Worm (Caenorhabditis elegans) whole organism, late embryonic: ENCODE measurements around the gene unc-22.
A peak's percentile ranks its signal among the peaks of the same experiment; 100 is the strongest.

Source experiments
- K02D7.2 ChIP-seq: sonication (generic microtip); optimal IDR thresholded peaks from 2 replicates; lab custom pipeline; 2017; ENCODE audit warnings: mild to moderate bottlenecking, missing genetic modification characterization, missing compliant biosample characterization
- K09A11.1 ChIP-seq: sonication (generic microtip); optimal IDR thresholded peaks from 2 replicates; lab custom pipeline; 2017; ENCODE audit warnings: antibody characterized with exemption, mild to moderate bottlenecking, missing genetic modification characterization, missing compliant biosample characterization; ENCODE audit not compliant: insufficient read depth
- ahr-1 ChIP-seq: sonication (generic microtip); optimal IDR thresholded peaks from 2 replicates; lab custom pipeline; 2016; ENCODE audit warnings: missing genetic modification characterization, missing compliant biosample characterization
- ama-1 ChIP-seq: fragments of 150-350 bp; optimal IDR thresholded peaks from 2 replicates; lab custom pipeline; 2014
- ceh-19 ChIP-seq: fragments of 200-800 bp; sonication (Bioruptor generic); optimal IDR thresholded peaks from 2 replicates; lab custom pipeline; 2018; ENCODE audit warnings: mild to moderate bottlenecking, missing genetic modification characterization, missing compliant biosample characterization
- ceh-2 ChIP-seq: sonication (generic microtip); optimal IDR thresholded peaks from 2 replicates; lab custom pipeline; 2016; ENCODE audit warnings: missing genotype, missing genetic modification characterization, missing compliant biosample characterization
- ceh-22 ChIP-seq: sonication (generic microtip); optimal IDR thresholded peaks from 2 replicates; lab custom pipeline; 2017; ENCODE audit warnings: missing biosample characterization, missing genetic modification characterization
- ceh-24 ChIP-seq: sonication (generic microtip); optimal IDR thresholded peaks from 2 replicates; lab custom pipeline; 2016; ENCODE audit warnings: mild to moderate bottlenecking, missing genetic modification characterization, missing compliant biosample characterization
- ceh-30 ChIP-seq: fragments of 150-350 bp; optimal IDR thresholded peaks from 2 replicates; lab custom pipeline; 2014; ENCODE audit warnings: missing biosample characterization, missing genetic modification characterization
- ceh-48 ChIP-seq: sonication (generic microtip); optimal IDR thresholded peaks from 2 replicates; lab custom pipeline; 2016; ENCODE audit warnings: missing genetic modification characterization, inconsistent platforms, missing compliant biosample characterization
- ceh-9 ChIP-seq: sonication (generic microtip); optimal IDR thresholded peaks from 2 replicates; lab custom pipeline; 2016; ENCODE audit warnings: mild to moderate bottlenecking, missing genetic modification characterization, inconsistent platforms, missing compliant biosample characterization
- dmd-4 ChIP-seq: sonication (generic microtip); optimal IDR thresholded peaks from 2 replicates; lab custom pipeline; 2016; ENCODE audit warnings: borderline replicate concordance, missing genetic modification characterization, missing compliant biosample characterization
- dve-1 ChIP-seq: sonication (generic microtip); optimal IDR thresholded peaks from 2 replicates; lab custom pipeline; 2017; ENCODE audit warnings: antibody characterized with exemption, mild to moderate bottlenecking, missing genetic modification characterization, missing compliant biosample characterization
- elt-4 ChIP-seq: sonication (generic microtip); optimal IDR thresholded peaks from 2 replicates; lab custom pipeline; 2016; ENCODE audit warnings: missing genetic modification characterization, missing compliant biosample characterization
- eyg-1 ChIP-seq: sonication (generic microtip); optimal IDR thresholded peaks from 2 replicates; lab custom pipeline; 2016; ENCODE audit warnings: missing genotype, missing genetic modification characterization, missing compliant biosample characterization
- hlh-13 ChIP-seq: fragments of 200-800 bp; sonication (Bioruptor generic); optimal IDR thresholded peaks from 2 replicates; lab custom pipeline; 2018; ENCODE audit warnings: mild to moderate bottlenecking, missing genetic modification characterization, missing compliant biosample characterization
- hlh-30 ChIP-seq: sonication (generic microtip); optimal IDR thresholded peaks from 2 replicates; lab custom pipeline; 2017; ENCODE audit warnings: antibody characterized with exemption, missing genetic modification characterization, missing compliant biosample characterization; ENCODE audit not compliant: insufficient read depth
- hlh-6 ChIP-seq: sonication (generic microtip); optimal IDR thresholded peaks from 2 replicates; lab custom pipeline; 2016; ENCODE audit warnings: missing genotype, missing genetic modification characterization, missing compliant biosample characterization
- lim-6 ChIP-seq: sonication (generic microtip); optimal IDR thresholded peaks from 2 replicates; lab custom pipeline; 2016; ENCODE audit warnings: missing genetic modification characterization, missing compliant biosample characterization
- lin-11 ChIP-seq: fragments of 200-800 bp; sonication (Bioruptor generic); optimal IDR thresholded peaks from 2 replicates; lab custom pipeline; 2018; ENCODE audit warnings: mild to moderate bottlenecking, missing genetic modification characterization, missing compliant biosample characterization
- nhr-11 ChIP-seq: fragments of 150-350 bp; optimal IDR thresholded peaks from 2 replicates; lab custom pipeline; 2014; ENCODE audit warnings: missing biosample characterization, missing genetic modification characterization
- nhr-232 ChIP-seq: sonication (generic microtip); optimal IDR thresholded peaks from 2 replicates; lab custom pipeline; 2016; ENCODE audit warnings: missing genetic modification characterization, missing compliant biosample characterization
- npax-4 ChIP-seq: sonication (generic microtip); optimal IDR thresholded peaks from 2 replicates; lab custom pipeline; 2016; ENCODE audit warnings: missing genetic modification characterization, missing compliant biosample characterization
- odd-2 ChIP-seq: sonication (generic microtip); optimal IDR thresholded peaks from 2 replicates; lab custom pipeline; 2017; ENCODE audit warnings: antibody characterized with exemption, mild to moderate bottlenecking, missing genetic modification characterization, missing compliant biosample characterization
- pax-1 ChIP-seq: fragments of 150-350 bp; optimal IDR thresholded peaks from 2 replicates; lab custom pipeline; 2014; ENCODE audit warnings: missing biosample characterization, missing genetic modification characterization
- pha-2 ChIP-seq: sonication (generic microtip); optimal IDR thresholded peaks from 2 replicates; lab custom pipeline; 2017; ENCODE audit warnings: mild to moderate bottlenecking, missing genetic modification characterization, missing compliant biosample characterization
- ref-2 ChIP-seq: sonication (generic microtip); optimal IDR thresholded peaks from 2 replicates; lab custom pipeline; 2016; ENCODE audit warnings: missing genetic modification characterization, missing compliant biosample characterization
- rnt-1 ChIP-seq: sonication (generic microtip); optimal IDR thresholded peaks from 2 replicates; lab custom pipeline; 2016; ENCODE audit warnings: missing genetic modification characterization, missing compliant biosample characterization
- tbx-2 ChIP-seq: sonication (generic microtip); optimal IDR thresholded peaks from 2 replicates; lab custom pipeline; 2016; ENCODE audit warnings: missing genetic modification characterization, missing compliant biosample characterization
- tbx-7 ChIP-seq: sonication (generic microtip); optimal IDR thresholded peaks from 2 replicates; lab custom pipeline; 2016; ENCODE audit warnings: missing genotype, missing genetic modification characterization, missing compliant biosample characterization
- ttx-3 ChIP-seq: sonication (generic microtip); optimal IDR thresholded peaks from 2 replicates; lab custom pipeline; 2016; ENCODE audit warnings: missing genetic modification reagents, missing genetic modification characterization, missing compliant biosample characterization
- unc-55 ChIP-seq: sonication (generic microtip); optimal IDR thresholded peaks from 2 replicates; lab custom pipeline; 2017; ENCODE audit warnings: missing biosample characterization, missing genetic modification reagents, missing genetic modification characterization
- zip-5 ChIP-seq: sonication (generic microtip); optimal IDR thresholded peaks from 2 replicates; lab custom pipeline; 2016; ENCODE audit warnings: missing genetic modification characterization, missing compliant biosample characterization

Gene unc-22

ce11 chrIV:12044844-12045738 lies 34.3 kb upstream of the unc-22 start:
- no peak for TF ChIP-seq unc-55 (GFP tag; lab: Kevin White, UChicago)
- TF ChIP-seq nhr-11 (tag; lab: Kevin White, UChicago): no peak
- TF ChIP-seq ceh-24 (tag; lab: Kevin White, UChicago): no peak
- no peak for TF ChIP-seq ahr-1 (tag; lab: Kevin White, UChicago)
- no peak for TF ChIP-seq rnt-1
- TF ChIP-seq lin-11 (tag; lab: Kevin White, UChicago): no peak
- TF ChIP-seq hlh-13 (GFP tag; lab: Kevin White, UChicago): no peak
- no peak for TF ChIP-seq ceh-30 (tag; lab: Kevin White, UChicago)

- TF ChIP-seq tbx-2 (no peak), pha-2 (no peak), K09A11.1 (tag; lab: Kevin White, UChicago) (no peak), pax-1 (tag; lab: Kevin White, UChicago) (no peak), eyg-1 (tag; lab: Kevin White, UChicago) (no peak), ceh-2 (tag; lab: Kevin White, UChicago) (no peak), ceh-48 (no peak), nhr-232 (tag; lab: Kevin White, UChicago) (no peak), lim-6 (tag; lab: Kevin White, UChicago) (no peak), elt-4 (tag; lab: Kevin White, UChicago) (no peak), npax-4 (tag; lab: Kevin White, UChicago) (no peak), K02D7.2 (tag; lab: Kevin White, UChicago) (no peak), dmd-4 (tag; lab: Kevin White, UChicago) (no peak), odd-2 (tag; lab: Kevin White, UChicago) (no peak), dve-1 (tag; lab: Kevin White, UChicago) (no peak), lin-11 (tag; lab: Kevin White, UChicago) (no peak)
Observed at ce11 chrIV:12043054-12043453, 32.2 kb upstream of the unc-22 start.

- TF ChIP-seq odd-2 (tag; lab: Kevin White, UChicago) (no peak), zip-5 (tag; lab: Kevin White, UChicago) (no peak), tbx-7 (tag; lab: Kevin White, UChicago) (no peak)
Observed at ce11 chrIV:12040431-12040830, 29.6 kb upstream of the unc-22 start.

- TF ChIP-seq ttx-3 (tag; lab: Kevin White, UChicago): no peak
- no peak for TF ChIP-seq ceh-2 (tag; lab: Kevin White, UChicago)
- TF ChIP-seq ama-1 (lab: Kevin White, UChicago): peak; percentile 60
Observed at ce11 chrIV:12036924-12037323, 26.1 kb upstream of the unc-22 start.

ce11 chrIV:12035422-12035821 lies 24.6 kb upstream of the unc-22 start:
- no peak for TF ChIP-seq ref-2 (tag; lab: Kevin White, UChicago)
- no peak for TF ChIP-seq dve-1 (tag; lab: Kevin White, UChicago)
- TF ChIP-seq hlh-30 (tag; lab: Kevin White, UChicago): no peak
- TF ChIP-seq zip-5 (tag; lab: Kevin White, UChicago): no peak
- no peak for TF ChIP-seq ceh-19 (GFP tag; lab: Kevin White, UChicago)
- no peak for TF ChIP-seq elt-4 (tag; lab: Kevin White, UChicago)
- TF ChIP-seq odd-2 (tag; lab: Kevin White, UChicago): no peak
- TF ChIP-seq ceh-9 (tag; lab: Kevin White, UChicago): no peak
- TF ChIP-seq ceh-2 (tag; lab: Kevin White, UChicago): no peak
- no peak for TF ChIP-seq ceh-22
- no peak for TF ChIP-seq hlh-6 (tag; lab: Kevin White, UChicago)
- TF ChIP-seq lin-11 (tag; lab: Kevin White, UChicago): no peak
- no peak for TF ChIP-seq pax-1 (tag; lab: Kevin White, UChicago)
